Worm (Caenorhabditis elegans) whole organism, L4 larva: ENCODE data around the gene gly-1.
A peak's percentile ranks its signal among the peaks of the same experiment; 100 is the strongest.

Experiments used
- R02D3.7 ChIP-seq: fragments of 150-350 bp; sonication (generic microtip); optimal IDR thresholded peaks from 3 replicates; lab custom pipeline; 2014; ENCODE audit warnings: missing biosample characterization, missing genetic modification characterization
- T20F7.1 ChIP-seq: fragments of 200-800 bp; sonication (Bioruptor generic); optimal IDR thresholded peaks from 2 replicates; lab custom pipeline; 2018; ENCODE audit warnings: mild to moderate bottlenecking, missing genetic modification characterization, missing compliant biosample characterization
- Y5F2A.4 ChIP-seq: fragments of 200-800 bp; sonication (Bioruptor generic); optimal IDR thresholded peaks from 2 replicates; lab custom pipeline; 2018; ENCODE audit warnings: mild to moderate bottlenecking, missing genetic modification characterization, missing compliant biosample characterization
- ceh-32 ChIP-seq: sonication (generic microtip); optimal IDR thresholded peaks from 2 replicates; lab custom pipeline; 2016; ENCODE audit warnings: mild to moderate bottlenecking, missing genetic modification characterization, missing compliant biosample characterization; ENCODE audit not compliant: poor library complexity
- ceh-82 ChIP-seq: sonication (generic microtip); optimal IDR thresholded peaks from 2 replicates; lab custom pipeline; 2017; ENCODE audit warnings: missing biosample characterization, missing genetic modification characterization
- ces-1 ChIP-seq: fragments of 150-350 bp; sonication (generic microtip); optimal IDR thresholded peaks from 4 replicates; lab custom pipeline; 2014; ENCODE audit warnings: missing biosample characterization, missing genetic modification reagents, missing genetic modification characterization
- daf-16 ChIP-seq, 3 experiments: sonication (generic microtip); optimal IDR thresholded peaks; 2 replicates each; lab custom pipeline; 2016 to 2017; ENCODE audit warnings: missing genetic modification characterization in 3 of 3, missing genetic modification reagents in 3 of 3, mild to moderate bottlenecking in 2 of 3, missing compliant biosample characterization in 2 of 3, missing biosample characterization in 1 of 3, moderate library complexity in 1 of 3
- dmd-6 ChIP-seq: fragments of 200-800 bp; sonication (Bioruptor generic); IDR thresholded peaks from 2 replicates; pipeline ENCODE4 v1.3.6; 2022; ENCODE audit warnings: missing genetic modification reagents, missing genetic modification characterization, missing compliant biosample characterization
- dpl-1 ChIP-seq: fragments of 150-350 bp; optimal IDR thresholded peaks from 2 replicates; lab custom pipeline; 2014; ENCODE audit warnings: missing biosample characterization, missing genetic modification reagents, missing genetic modification characterization
- duxl-1 ChIP-seq: sonication (generic microtip); optimal IDR thresholded peaks from 2 replicates; lab custom pipeline; 2016; ENCODE audit warnings: mild to moderate bottlenecking, missing genetic modification characterization, moderate library complexity, missing compliant biosample characterization; ENCODE audit not compliant: poor library complexity
- dve-1 ChIP-seq: sonication (generic microtip); optimal IDR thresholded peaks from 2 replicates; lab custom pipeline; 2017; ENCODE audit warnings: antibody characterized with exemption, mild to moderate bottlenecking, missing genetic modification characterization, missing compliant biosample characterization; ENCODE audit not compliant: insufficient read depth
- hlh-11 ChIP-seq: fragments of 200-800 bp; sonication (Bioruptor generic); optimal IDR thresholded peaks from 2 replicates; lab custom pipeline; 2018; ENCODE audit warnings: mild to moderate bottlenecking, missing genetic modification characterization, missing compliant biosample characterization
- hlh-30 ChIP-seq: sonication (generic microtip); optimal IDR thresholded peaks from 2 replicates; lab custom pipeline; 2017; ENCODE audit warnings: antibody characterized with exemption, mild to moderate bottlenecking, missing genetic modification characterization, missing compliant biosample characterization; ENCODE audit not compliant: insufficient read depth
- hmg-1.1 ChIP-seq: fragments of 200-800 bp; sonication (Bioruptor generic); IDR thresholded peaks from 2 replicates; pipeline ENCODE4 v1.3.6; 2022; ENCODE audit warnings: missing genetic modification reagents, missing genetic modification characterization, missing compliant biosample characterization
- jun-1 ChIP-seq: fragments of 150-350 bp; optimal IDR thresholded peaks from 2 replicates; lab custom pipeline; 2014; ENCODE audit warnings: missing biosample characterization, missing genetic modification reagents, missing genetic modification characterization
- lin-38 ChIP-seq: fragments of 200-800 bp; sonication (Bioruptor generic); IDR thresholded peaks from 2 replicates; pipeline ENCODE4 v1.3.6; 2022; ENCODE audit warnings: missing genetic modification reagents, missing genetic modification characterization, missing compliant biosample characterization
- lin-39 ChIP-seq: fragments of 150-350 bp; optimal IDR thresholded peaks from 2 replicates; lab custom pipeline; 2014; ENCODE audit warnings: missing biosample characterization, missing genetic modification reagents, missing genetic modification characterization
- lsy-2 ChIP-seq, 2 experiments: fragments of 150-350 bp in 1 of 2; sonication (generic microtip) in 1 of 2; optimal IDR thresholded peaks; 2 replicates each; lab custom pipeline; 2014 to 2017; ENCODE audit warnings: missing biosample characterization in 2 of 2, missing genetic modification characterization in 2 of 2
- madf-5 ChIP-seq, 2 experiments: fragments of 200-800 bp; sonication (Bioruptor generic); IDR thresholded peaks; 2 replicates each; pipeline ENCODE4 v1.3.6; 2022; ENCODE audit warnings: missing compliant biosample characterization in 2 of 2, missing genetic modification characterization in 2 of 2
- mep-1 ChIP-seq: fragments of 150-350 bp; sonication (generic microtip); optimal IDR thresholded peaks from 3 replicates; lab custom pipeline; 2014; ENCODE audit warnings: missing biosample characterization, missing genetic modification characterization
- mes-2 ChIP-seq: sonication (generic microtip); optimal IDR thresholded peaks from 2 replicates; lab custom pipeline; 2016; ENCODE audit warnings: missing genotype, mild to moderate bottlenecking, missing genetic modification characterization, missing compliant biosample characterization; ENCODE audit not compliant: poor library complexity, severe bottlenecking
- nhr-102 ChIP-seq: sonication (generic microtip); optimal IDR thresholded peaks from 2 replicates; lab custom pipeline; 2016; ENCODE audit warnings: mild to moderate bottlenecking, missing genetic modification characterization, moderate library complexity, missing compliant biosample characterization
- nhr-237 ChIP-seq: sonication (generic microtip); optimal IDR thresholded peaks from 2 replicates; lab custom pipeline; 2017; ENCODE audit warnings: missing biosample characterization, missing genetic modification characterization
- nhr-28 ChIP-seq: fragments of 150-350 bp; optimal IDR thresholded peaks from 2 replicates; lab custom pipeline; 2014; ENCODE audit warnings: missing biosample characterization, missing genetic modification characterization
- nhr-76 ChIP-seq: fragments of 150-350 bp; optimal IDR thresholded peaks from 2 replicates; lab custom pipeline; 2014; ENCODE audit warnings: missing biosample characterization, missing genetic modification characterization
- nhr-77 ChIP-seq: fragments of 150-350 bp; optimal IDR thresholded peaks from 2 replicates; lab custom pipeline; 2014; ENCODE audit warnings: missing biosample characterization, missing genetic modification characterization
- pha-4 ChIP-seq, 2 experiments: fragments of 150-350 bp in 1 of 2; fragments of 200-800 bp in 1 of 2; sonication (Bioruptor generic) in 1 of 2; IDR thresholded peaks in 1 of 2; optimal IDR thresholded peaks in 1 of 2; 2 replicates each; pipeline versions ENCODE4 v1.3.6 to Lab custom; 2014 to 2022; ENCODE audit warnings: missing genetic modification characterization in 2 of 2, missing genetic modification reagents in 2 of 2, missing biosample characterization in 1 of 2, missing compliant biosample characterization in 1 of 2
- pqm-1 ChIP-seq: sonication (generic microtip); optimal IDR thresholded peaks from 2 replicates; lab custom pipeline; 2017; ENCODE audit warnings: missing biosample characterization, missing genetic modification characterization
- sdz-12 ChIP-seq: fragments of 200-800 bp; sonication (Bioruptor generic); optimal IDR thresholded peaks from 2 replicates; lab custom pipeline; 2018; ENCODE audit warnings: mild to moderate bottlenecking, missing genetic modification characterization, missing compliant biosample characterization
- set-16 ChIP-seq: fragments of 200-800 bp; sonication (Bioruptor generic); IDR thresholded peaks from 2 replicates; pipeline ENCODE4 v1.3.6; 2022; ENCODE audit warnings: missing genetic modification reagents, missing genetic modification characterization, missing compliant biosample characterization
- snpc-4 ChIP-seq: fragments of 150-350 bp; optimal IDR thresholded peaks from 2 replicates; lab custom pipeline; 2014; ENCODE audit warnings: missing biosample characterization, missing genetic modification characterization
- vab-7 ChIP-seq: fragments of 200-800 bp; sonication (Bioruptor generic); IDR thresholded peaks from 2 replicates; pipeline ENCODE4 v1.3.6; 2022; ENCODE audit warnings: missing genetic modification reagents, missing genetic modification characterization, missing compliant biosample characterization
- zag-1 ChIP-seq: fragments of 150-350 bp; optimal IDR thresholded peaks from 2 replicates; lab custom pipeline; 2014; ENCODE audit warnings: missing biosample characterization, missing genetic modification characterization
- zip-11 ChIP-seq: fragments of 200-800 bp; sonication (Bioruptor generic); IDR thresholded peaks from 2 replicates; pipeline ENCODE4 v1.3.6; 2022; ENCODE audit warnings: missing genetic modification characterization, missing compliant biosample characterization

gly-1 gene

DNA sequence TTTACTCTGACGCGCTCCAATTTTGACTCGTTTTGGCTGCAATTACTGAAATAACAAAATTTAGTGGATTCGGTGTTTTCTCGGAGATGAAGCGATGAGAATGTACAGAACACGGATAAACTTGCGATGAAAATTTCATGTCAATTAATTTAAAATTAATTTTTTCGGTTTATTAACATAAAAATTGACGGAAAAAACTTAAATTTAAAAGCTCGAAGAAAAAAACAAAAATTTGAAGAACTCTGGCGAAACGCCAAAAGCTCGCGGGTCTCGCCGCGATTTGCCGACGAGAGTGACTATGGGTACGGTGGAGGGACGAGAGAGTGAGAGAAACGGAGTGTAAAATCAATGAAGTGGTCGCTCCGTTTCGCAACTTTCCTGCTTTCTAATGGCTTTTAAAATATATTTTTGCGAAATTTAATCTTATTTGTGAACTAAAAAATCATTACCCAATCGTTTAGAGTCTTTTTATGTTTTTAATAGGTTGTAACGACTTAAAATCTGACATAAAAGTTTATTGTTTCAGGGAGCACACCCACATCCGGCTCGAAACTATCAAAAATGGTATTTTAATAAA is 33.2 kb downstream of the gly-1 start, which contains the start of the genes gmps-1 and cap-2 (continued):
- TF ChIP-seq ces-1 (peak; percentile 75), nhr-237 (peak; percentile 1), Y5F2A.4 (GFP tag; lab: Kevin White, UChicago) (peak; percentile 60), zip-11 (GFP tag; lab: Robert Waterston, UW) (no peak), madf-5 (GFP tag; IDR thresholded peaks at IDR 0.05; lab: Robert Waterston, UW) (no peak), duxl-1 (tag; lab: Kevin White, UChicago) (peak; percentile 94), dve-1 (tag; lab: Kevin White, UChicago) (peak; percentile 99), pha-4 (GFP tag; IDR thresholded peaks at IDR 0.05; lab: Robert Waterston, UW) (peak; percentile 96), pha-4 (tag; optimal IDR thresholded peaks at IDR 0.05; lab: Kevin White, UChicago) (no peak), vab-7 (peak; percentile 80), zag-1 (tag; lab: Kevin White, UChicago) (peak; percentile 34), lin-38 (peak; percentile 93), snpc-4 (tag; lab: Kevin White, UChicago) (no peak), nhr-76 (tag; lab: Kevin White, UChicago) (peak; percentile 35)

ce11 chrII:10867219-10867618 is 34.8 kb downstream of the gly-1 start:
- TF ChIP-seq ceh-32 (tag; lab: Kevin White, UChicago) = no peak
- TF ChIP-seq nhr-77 (tag; lab: Kevin White, UChicago) = peak; percentile 19
- peak; percentile 53 for TF ChIP-seq mes-2 (tag; lab: Kevin White, UChicago)
- TF ChIP-seq Y5F2A.4 (GFP tag; lab: Kevin White, UChicago) = no peak
- TF ChIP-seq set-16 (GFP tag; lab: Robert Waterston, UW) = no peak
- peak; percentile 6 for TF ChIP-seq hlh-30 (tag; lab: Kevin White, UChicago)
- TF ChIP-seq dve-1 (tag; lab: Kevin White, UChicago) = peak; percentile 82
- TF ChIP-seq mep-1 = peak; percentile 29
- TF ChIP-seq sdz-12 (GFP tag; lab: Kevin White, UChicago) = no peak
- peak; percentile 51 for TF ChIP-seq dmd-6 (GFP tag; lab: Robert Waterston, UW)
- peak; percentile 4 to 76 for TF ChIP-seq lsy-2 (tag; optimal IDR thresholded peaks at IDR 0.05; lab: Kevin White, UChicago)
- no peak for TF ChIP-seq daf-16 (GFP tag; optimal IDR thresholded peaks at IDR 0.05; lab: Kevin White, UChicago)
- TF ChIP-seq daf-16 (tag; optimal IDR thresholded peaks at IDR 0.05; lab: Kevin White, UChicago) = peak; percentile 44
- no peak for TF ChIP-seq jun-1 (tag; lab: Kevin White, UChicago)
- no peak for TF ChIP-seq ceh-82 (tag; lab: Kevin White, UChicago)
- TF ChIP-seq hmg-1.1 = peak; percentile 65
- peak; percentile 43 for TF ChIP-seq nhr-28
- TF ChIP-seq dpl-1 = no peak
- TF ChIP-seq nhr-102 (tag; lab: Kevin White, UChicago) = no peak
- TF ChIP-seq hlh-11 (tag; lab: Kevin White, UChicago) = peak; percentile 51
- TF ChIP-seq pqm-1 = peak; percentile 31
- TF ChIP-seq lin-39 (tag; lab: Kevin White, UChicago) = no peak
- no peak for TF ChIP-seq R02D3.7 (tag; lab: Kevin White, UChicago)
- TF ChIP-seq T20F7.1 (GFP tag; lab: Kevin White, UChicago) = no peak
